Worm (Caenorhabditis elegans) whole organism, L4/young adult: ENCODE results near the gene uig-1.

ENCODE experiments used
- W03F9.2 ChIP-seq: fragments of 150-350 bp; optimal IDR thresholded peaks from 2 replicates; lab custom pipeline; 2014; ENCODE audit warnings: missing biosample characterization, missing genetic modification characterization
- dao-5 ChIP-seq: sonication (generic microtip); optimal IDR thresholded peaks from 2 replicates; lab custom pipeline; 2016; ENCODE audit warnings: missing genotype, missing genetic modification characterization, moderate library complexity, missing compliant biosample characterization
- him-1 ChIP-seq: sonication (generic microtip); optimal IDR thresholded peaks from 2 replicates; lab custom pipeline; 2016; ENCODE audit warnings: missing genotype, missing genetic modification reagents, missing genetic modification characterization, missing compliant biosample characterization

DNA sequence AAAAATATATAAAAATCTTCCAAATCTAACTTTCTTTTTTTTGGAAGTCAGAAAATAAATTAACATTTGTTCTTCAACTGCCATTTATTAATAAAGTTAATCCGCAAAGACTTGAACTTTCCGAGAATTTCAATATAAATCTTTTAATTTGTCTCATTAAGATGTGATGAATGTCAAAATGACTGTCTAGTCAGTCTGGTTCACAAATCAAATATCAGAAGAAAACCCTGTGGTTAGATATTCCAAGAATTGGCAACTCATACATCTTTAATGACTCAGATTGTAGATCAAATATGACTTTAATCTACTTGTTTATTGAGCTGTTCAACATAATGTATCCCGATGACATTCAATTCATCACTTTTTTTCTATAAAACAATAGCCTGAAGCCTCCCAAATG, 30.1 kb downstream of the uig-1 start:
- TF ChIP-seq him-1 (tag; lab: Kevin White, UChicago) (no peak), dao-5 (tag; lab: Kevin White, UChicago) (no peak), W03F9.2 (no peak)
